Fruit fly (Drosophila melanogaster) whole organism, embryonic: ENCODE measurements around the gene rdog.

Experiments
- CG10267 ChIP-seq: fragments of 200-800 bp; sonication (Bioruptor generic); optimal IDR thresholded peaks from 2 replicates; lab custom pipeline; 2018; ENCODE audit warnings: missing biosample characterization, mild to moderate bottlenecking, missing genetic modification characterization, moderate library complexity
- CG10431 ChIP-seq: fragments of 200-800 bp; sonication (Bioruptor generic); optimal IDR thresholded peaks from 3 replicates; lab custom pipeline; 2018; ENCODE audit warnings: missing biosample characterization, mild to moderate bottlenecking, missing genetic modification characterization
- CG10654 ChIP-seq: fragments of 200-800 bp; sonication (Bioruptor generic); optimal IDR thresholded peaks from 2 replicates; lab custom pipeline; 2016; ENCODE audit warnings: missing biosample characterization, missing genetic modification characterization
- CG10979 ChIP-seq: fragments of 200-800 bp; sonication (Bioruptor generic); optimal IDR thresholded peaks from 2 replicates; lab custom pipeline; 2018; ENCODE audit warnings: missing biosample characterization, mild to moderate bottlenecking, missing genetic modification characterization, moderate library complexity
- CG11504 ChIP-seq: fragments of 200-800 bp; sonication (Bioruptor generic); optimal IDR thresholded peaks from 3 replicates; lab custom pipeline; 2019; ENCODE audit warnings: missing biosample characterization, mild to moderate bottlenecking, missing genetic modification characterization, moderate library complexity
- CG17328 ChIP-seq: fragments of 200-800 bp; sonication (Bioruptor generic); IDR thresholded peaks from 2 replicates; pipeline ENCODE4 v1.3.6; 2022; ENCODE audit warnings: missing biosample characterization, missing genetic modification characterization
- CG17912 ChIP-seq: fragments of 200-800 bp; sonication (Bioruptor generic); optimal IDR thresholded peaks from 2 replicates; lab custom pipeline; 2018; ENCODE audit warnings: missing biosample characterization, mild to moderate bottlenecking, missing genetic modification characterization
- CG18262 ChIP-seq: fragments of 200-800 bp; optimal IDR thresholded peaks from 3 replicates; lab custom pipeline; 2019; ENCODE audit warnings: missing biosample characterization, mild to moderate bottlenecking, missing genetic modification characterization, moderate library complexity
- CG2120 ChIP-seq: fragments of 200-800 bp; sonication (Bioruptor generic); optimal IDR thresholded peaks from 3 replicates; lab custom pipeline; 2016; ENCODE audit warnings: missing biosample characterization, missing genetic modification characterization
- CG32532 ChIP-seq: fragments of 200-800 bp; sonication (Bioruptor generic); IDR thresholded peaks from 2 replicates; pipeline ENCODE4 v1.3.6; 2022; ENCODE audit warnings: missing biosample characterization, missing genetic modification characterization
- CG32767 ChIP-seq: fragments of 200-800 bp; sonication (Bioruptor generic); IDR thresholded peaks from 2 replicates; pipeline ENCODE4 v1.3.6; 2022; ENCODE audit warnings: missing biosample characterization, missing genetic modification characterization
- CG4360 ChIP-seq: fragments of 200-800 bp; sonication (Bioruptor generic); IDR thresholded peaks from 2 replicates; pipeline ENCODE4 v1.3.6; 2022; ENCODE audit warnings: missing biosample characterization, missing genetic modification characterization
- CG7357 ChIP-seq: fragments of 200-800 bp; sonication (Bioruptor generic); IDR thresholded peaks from 3 replicates; pipeline ENCODE4 v1.3.6; 2022; ENCODE audit warnings: missing biosample characterization, missing genetic modification characterization
- CG7786 ChIP-seq: fragments of 200-800 bp; sonication (Bioruptor generic); optimal IDR thresholded peaks from 2 replicates; lab custom pipeline; 2016; ENCODE audit warnings: missing biosample characterization, missing genetic modification characterization
- CG9932 ChIP-seq: fragments of 200-800 bp; sonication (Bioruptor generic); IDR thresholded peaks from 2 replicates; pipeline ENCODE4 v1.3.6; 2022; ENCODE audit warnings: missing biosample characterization, missing genetic modification characterization
- Chrac-16 ChIP-seq: fragments of 200-800 bp; sonication (Bioruptor generic); optimal IDR thresholded peaks from 3 replicates; lab custom pipeline; 2016; ENCODE audit warnings: missing biosample characterization, missing genetic modification characterization
- Dad ChIP-seq: fragments of 200-800 bp; sonication (Bioruptor generic); optimal IDR thresholded peaks from 3 replicates; lab custom pipeline; 2016; ENCODE audit warnings: missing biosample characterization, missing genetic modification characterization
- Eip74EF ChIP-seq, 2 experiments: fragments of 200-800 bp in 1 of 2; fragments of >200 bp in 1 of 2; sonication (Bioruptor generic) in 1 of 2; optimal IDR thresholded peaks; 2 replicates each; lab custom pipeline; 2017 to 2019; ENCODE audit warnings: missing biosample characterization in 2 of 2, missing genetic modification characterization in 2 of 2, mild to moderate bottlenecking in 1 of 2, moderate library complexity in 1 of 2
- HmgD ChIP-seq: fragments of 200-800 bp; sonication (Bioruptor generic); optimal IDR thresholded peaks from 3 replicates; lab custom pipeline; 2016; ENCODE audit warnings: missing biosample characterization, missing genetic modification characterization
- MBD-R2 ChIP-seq: fragments of 200-800 bp; sonication (Bioruptor generic); IDR thresholded peaks from 2 replicates; pipeline ENCODE4 v1.3.6; 2022; ENCODE audit warnings: missing biosample characterization, missing genetic modification characterization
- Med ChIP-seq: fragments of 200-800 bp; sonication (Bioruptor generic); peaks from one replicate; lab custom pipeline; 2016; ENCODE audit warnings: missing biosample characterization, missing genetic modification characterization, mild to moderate bottlenecking, inconsistent platforms, moderate library complexity
- Pdp1 ChIP-seq, 2 experiments: fragments of 200-800 bp; sonication (Bioruptor generic); optimal IDR thresholded peaks; 3 replicates each; lab custom pipeline; 2016; ENCODE audit warnings: missing biosample characterization in 2 of 2, missing genetic modification characterization in 2 of 2, mild to moderate bottlenecking in 1 of 2, moderate library complexity in 1 of 2
- Ptx1 ChIP-seq: fragments of 200-800 bp; sonication (Bioruptor generic); IDR thresholded peaks from 2 replicates; pipeline ENCODE4 v1.3.6; 2022; ENCODE audit warnings: missing biosample characterization, missing genetic modification characterization
- Sox100B ChIP-seq: fragments of 200-800 bp; sonication (Bioruptor generic); optimal IDR thresholded peaks from 3 replicates; lab custom pipeline; 2018; ENCODE audit warnings: missing biosample characterization, mild to moderate bottlenecking, missing genetic modification characterization
- TFAM ChIP-seq: fragments of 200-800 bp; sonication (Bioruptor generic); optimal IDR thresholded peaks from 2 replicates; lab custom pipeline; 2017; ENCODE audit warnings: missing biosample characterization, missing genetic modification characterization, inconsistent platforms
- amos ChIP-seq: fragments of 200-800 bp; sonication (Bioruptor generic); IDR thresholded peaks from 2 replicates; pipeline ENCODE4 v1.3.6; 2022; ENCODE audit warnings: missing biosample characterization, missing genetic modification characterization; ENCODE audit not compliant: partially characterized antibody
- aop ChIP-seq: fragments of 200-800 bp; sonication (Bioruptor generic); IDR thresholded peaks from 2 replicates; pipeline ENCODE4 v1.3.6; 2022; ENCODE audit warnings: missing biosample characterization, missing genetic modification characterization
- bbx ChIP-seq: fragments of 200-800 bp; sonication (Bioruptor generic); IDR thresholded peaks from 2 replicates; pipeline ENCODE4 v1.3.6; 2022; ENCODE audit warnings: missing biosample characterization, missing genetic modification characterization; ENCODE audit not compliant: partially characterized antibody
- corto ChIP-seq: fragments of 200-800 bp; sonication (Bioruptor generic); optimal IDR thresholded peaks from 2 replicates; lab custom pipeline; 2016; ENCODE audit warnings: missing biosample characterization, mild to moderate bottlenecking, missing genetic modification characterization, moderate library complexity
- dysf ChIP-seq: fragments of 200-800 bp; sonication (Bioruptor generic); IDR thresholded peaks from 3 replicates; pipeline ENCODE4 v1.3.6; 2022; ENCODE audit warnings: missing biosample characterization, missing genetic modification characterization
- gem ChIP-seq: fragments of 200-800 bp; sonication (Bioruptor generic); optimal IDR thresholded peaks from 2 replicates; lab custom pipeline; 2019; ENCODE audit warnings: missing biosample characterization, mild to moderate bottlenecking, missing genetic modification characterization, moderate library complexity
- hkb ChIP-seq, 2 experiments: fragments of 200-800 bp in 1 of 2; fragments of >200 bp in 1 of 2; sonication (Bioruptor generic) in 1 of 2; IDR thresholded peaks in 1 of 2; optimal IDR thresholded peaks in 1 of 2; 2 replicates each; pipeline versions ENCODE4 v1.3.6 to Lab custom; 2017 to 2022; ENCODE audit warnings: missing biosample characterization in 1 of 2, missing genetic modification characterization in 1 of 2
- inv ChIP-seq: fragments of 200-800 bp; sonication (Bioruptor generic); IDR thresholded peaks from 2 replicates; pipeline ENCODE4 v1.3.6; 2022; ENCODE audit warnings: missing biosample characterization, missing genetic modification characterization; ENCODE audit not compliant: partially characterized antibody
- knrl ChIP-seq: fragments of 200-800 bp; sonication (Bioruptor generic); IDR thresholded peaks from 3 replicates; pipeline ENCODE4 v1.3.6; 2022; ENCODE audit warnings: missing biosample characterization, missing genetic modification characterization; ENCODE audit not compliant: partially characterized antibody
- lmd ChIP-seq: fragments of 200-800 bp; sonication (Bioruptor generic); IDR thresholded peaks from 2 replicates; pipeline ENCODE4 v1.3.6; 2022; ENCODE audit warnings: missing biosample characterization, missing genetic modification characterization
- lov ChIP-seq, 2 experiments: fragments of 200-800 bp in 1 of 2; fragments of >200 bp in 1 of 2; sonication (Bioruptor generic) in 1 of 2; IDR thresholded peaks in 1 of 2; optimal IDR thresholded peaks in 1 of 2; 2 replicates in 1 of 2; 3 replicates in 1 of 2; pipeline versions ENCODE4 v1.3.6 to Lab custom; 2017 to 2022; ENCODE audit warnings: missing biosample characterization in 1 of 2, missing genetic modification characterization in 1 of 2
- oc ChIP-seq: fragments of 200-800 bp; sonication (Bioruptor generic); optimal IDR thresholded peaks from 2 replicates; lab custom pipeline; 2018; ENCODE audit warnings: missing biosample characterization, mild to moderate bottlenecking, missing genetic modification characterization, moderate library complexity
- pho ChIP-seq: fragments of 200-800 bp; sonication (Bioruptor generic); optimal IDR thresholded peaks from 2 replicates; lab custom pipeline; 2016; ENCODE audit warnings: missing biosample characterization, missing genetic modification characterization
- seq ChIP-seq: fragments of 200-800 bp; sonication (Bioruptor generic); IDR thresholded peaks from 2 replicates; pipeline ENCODE4 v1.3.6; 2022; ENCODE audit warnings: missing biosample characterization, missing genetic modification characterization
- slbo ChIP-seq: fragments of 200-800 bp; sonication (Bioruptor generic); IDR thresholded peaks from 2 replicates; pipeline ENCODE4 v1.3.6; 2022; ENCODE audit warnings: missing biosample characterization, missing genetic modification characterization
- stwl ChIP-seq: fragments of 200-800 bp; sonication (Bioruptor generic); optimal IDR thresholded peaks from 3 replicates; lab custom pipeline; 2018; ENCODE audit warnings: missing biosample characterization, mild to moderate bottlenecking, missing genetic modification characterization, moderate library complexity
- ttk ChIP-seq: fragments of 200-800 bp; sonication (Bioruptor generic); IDR thresholded peaks from 2 replicates; pipeline ENCODE4 v2.1.2; 2022; ENCODE audit warnings: missing biosample characterization, missing genetic modification characterization
- unpg ChIP-seq: fragments of 200-800 bp; sonication (Bioruptor generic); optimal IDR thresholded peaks from 3 replicates; lab custom pipeline; 2018; ENCODE audit warnings: missing biosample characterization, mild to moderate bottlenecking, missing genetic modification characterization, moderate library complexity

The rdog gene

dm6 chr3R:29196967-29197611 is 39.2 kb downstream of the rdog start, which contains the start of gene CG14515 (continued):
- TF ChIP-seq CG7786 (GFP tag; lab: Kevin White, UChicago), result no peak
- peak; percentile 38 for TF ChIP-seq gem (tag; lab: Kevin White, UChicago)
- TF ChIP-seq ttk (GFP tag; lab: Robert Waterston, UW), result no peak
- TF ChIP-seq CG17328 (GFP tag; lab: Robert Waterston, UW), result 0 out of 2 replicates have a peak, but pooled peaks have one; percentile 28
- TF ChIP-seq TFAM, result no peak
- TF ChIP-seq dysf, result 0 out of 3 replicates have a peak, but pooled peaks have one; percentile 30
- peak; percentile 47 for TF ChIP-seq Sox100B (GFP tag; lab: Kevin White, UChicago)
- TF ChIP-seq hkb (optimal IDR thresholded peaks at IDR 0.05; lab: Kevin White, UChicago), result no peak
- no peak for TF ChIP-seq hkb (GFP tag; IDR thresholded peaks at IDR 0.05; lab: Robert Waterston, UW)
- TF ChIP-seq Eip74EF (GFP tag; optimal IDR thresholded peaks at IDR 0.05; lab: Kevin White, UChicago), result peak in 1 of 2 experiments; percentile 26
- peak; percentile 47 for TF ChIP-seq CG18262 (tag; lab: Kevin White, UChicago)
- no peak for TF ChIP-seq knrl (GFP tag; lab: Robert Waterston, UW)
- no peak for TF ChIP-seq unpg (GFP tag; lab: Kevin White, UChicago)

dm6 chr3R:29198299-29198698 is 40.4 kb downstream of the rdog start:
- TF ChIP-seq Chrac-16 (no peak), Pdp1 (GFP tag; optimal IDR thresholded peaks at IDR 0.05; lab: Kevin White, UChicago) (peak in 1 of 2 experiments; percentile 82), CG10654 (no peak), aop (GFP tag; lab: Robert Waterston, UW) (no peak), bbx (GFP tag; lab: Robert Waterston, UW) (no peak), CG10267 (tag; lab: Kevin White, UChicago) (no peak), pho (GFP tag; lab: Kevin White, UChicago) (no peak), oc (tag; lab: Kevin White, UChicago) (peak; percentile 82), CG32767 (GFP tag; lab: Robert Waterston, UW) (no peak), amos (GFP tag; lab: Robert Waterston, UW) (no peak), CG10979 (tag; lab: Kevin White, UChicago) (no peak), CG10431 (GFP tag; lab: Kevin White, UChicago) (no peak)

- TF ChIP-seq CG2120 (GFP tag; lab: Kevin White, UChicago), result peak; percentile 15
- TF ChIP-seq Ptx1 (GFP tag; lab: Robert Waterston, UW), result no peak
- TF ChIP-seq CG17912 (GFP tag; lab: Kevin White, UChicago), result no peak
- TF ChIP-seq unpg (GFP tag; lab: Kevin White, UChicago), result no peak
- no peak for TF ChIP-seq lov (optimal IDR thresholded peaks at IDR 0.05; lab: Kevin White, UChicago)
- TF ChIP-seq lov (GFP tag; IDR thresholded peaks at IDR 0.05; lab: Robert Waterston, UW), result no peak
- TF ChIP-seq CG32532, result peak; percentile 60
- no peak for TF ChIP-seq gem (tag; lab: Kevin White, UChicago)
- 0 out of 2 replicates have a peak, but pooled peaks have one; percentile 34 for TF ChIP-seq CG4360 (GFP tag; lab: Robert Waterston, UW)
- no peak for TF ChIP-seq Dad
- TF ChIP-seq seq (GFP tag; lab: Robert Waterston, UW), result no peak
- 0 out of 2 replicates have a peak, but pooled peaks have one; percentile 32 for TF ChIP-seq CG9932 (GFP tag; lab: Robert Waterston, UW)
- no peak for TF ChIP-seq MBD-R2
- no peak for TF ChIP-seq CG11504
- TF ChIP-seq stwl, result no peak
- TF ChIP-seq corto, result peak; percentile 77
- peak; percentile 23; the same call in 1 of the 2 replicates for TF ChIP-seq lmd (GFP tag; lab: Robert Waterston, UW)
- TF ChIP-seq Med (GFP tag; lab: Kevin White, UChicago), result peak; percentile 79
- no peak for TF ChIP-seq HmgD (GFP tag; lab: Kevin White, UChicago)
- TF ChIP-seq inv (GFP tag; lab: Robert Waterston, UW), result no peak
- TF ChIP-seq CG7357 (GFP tag; lab: Robert Waterston, UW), result no peak
- 0 out of 2 replicates have a peak, but pooled peaks have one; percentile 32 for TF ChIP-seq slbo (GFP tag; lab: Robert Waterston, UW)
These were observed 42.1 kb downstream of the rdog start, which contains the start of gene CG11899 for dm6 chr3R:29199807-29200693. CG11899 (plus strand) TSS chr3R:29200454.
